Fruit fly (Drosophila melanogaster) whole organism, embryonic: ENCODE data around the gene CG32236.
A peak's percentile ranks its signal among the peaks of the same experiment; 100 is the strongest.

Source experiments
- Atf3 ChIP-seq: fragments of 200-800 bp; sonication (Bioruptor generic); optimal IDR thresholded peaks from 3 replicates; lab custom pipeline; 2016; ENCODE audit warnings: missing biosample characterization, missing genetic modification characterization
- CG14667 ChIP-seq: fragments of 200-800 bp; sonication (Bioruptor generic); IDR thresholded peaks from 2 replicates; pipeline ENCODE4 v1.3.6; 2022; ENCODE audit warnings: missing biosample characterization, missing genetic modification characterization
- CG15269 ChIP-seq: fragments of 200-800 bp; sonication (Bioruptor generic); optimal IDR thresholded peaks from 2 replicates; lab custom pipeline; 2018; ENCODE audit warnings: missing biosample characterization, mild to moderate bottlenecking, missing genetic modification characterization, moderate library complexity
- CG1647 ChIP-seq: fragments of 200-800 bp; sonication (Bioruptor generic); optimal IDR thresholded peaks from 3 replicates; lab custom pipeline; 2016; ENCODE audit warnings: missing biosample characterization, missing genetic modification characterization
- CG17829 ChIP-seq: fragments of 200-800 bp; optimal IDR thresholded peaks from 2 replicates; lab custom pipeline; 2019; ENCODE audit warnings: missing biosample characterization, mild to moderate bottlenecking, missing genetic modification characterization, moderate library complexity
- CG18619 ChIP-seq: fragments of 200-800 bp; sonication (Bioruptor generic); optimal IDR thresholded peaks from 3 replicates; lab custom pipeline; 2017; ENCODE audit warnings: missing biosample characterization, mild to moderate bottlenecking, missing genetic modification characterization
- CG3163 ChIP-seq: fragments of 200-800 bp; sonication (Bioruptor generic); optimal IDR thresholded peaks from 3 replicates; lab custom pipeline; 2016; ENCODE audit warnings: missing biosample characterization, missing genetic modification characterization
- CG4424 ChIP-seq: fragments of 200-800 bp; sonication (Bioruptor generic); optimal IDR thresholded peaks from 3 replicates; lab custom pipeline; 2016; ENCODE audit warnings: missing biosample characterization, missing genetic modification characterization
- CG4854 ChIP-seq: fragments of 200-800 bp; sonication (Bioruptor generic); optimal IDR thresholded peaks from 2 replicates; lab custom pipeline; 2016; ENCODE audit warnings: missing biosample characterization, missing genetic modification characterization, inconsistent platforms
- CG5953 ChIP-seq: fragments of 200-800 bp; sonication (Bioruptor generic); IDR thresholded peaks from 2 replicates; pipeline ENCODE4 v1.3.6; 2022; ENCODE audit warnings: missing biosample characterization, missing genetic modification characterization
- CG6175 ChIP-seq: fragments of 200-800 bp; sonication (Bioruptor generic); IDR thresholded peaks from 3 replicates; pipeline ENCODE4 v1.3.6; 2022; ENCODE audit warnings: missing biosample characterization, missing genetic modification characterization
- CG7357 ChIP-seq: fragments of 200-800 bp; sonication (Bioruptor generic); IDR thresholded peaks from 3 replicates; pipeline ENCODE4 v1.3.6; 2022; ENCODE audit warnings: missing biosample characterization, missing genetic modification characterization
- CG8290 ChIP-seq, 3 experiments: fragments of 200-800 bp; sonication (Bioruptor generic); optimal IDR thresholded peaks; 2 replicates each; lab custom pipeline; 2016 to 2019; ENCODE audit warnings: missing biosample characterization in 3 of 3, missing genetic modification characterization in 3 of 3, mild to moderate bottlenecking in 2 of 3, moderate library complexity in 1 of 3
- CG9609 ChIP-seq: fragments of 200-800 bp; sonication (Bioruptor generic); optimal IDR thresholded peaks from 3 replicates; lab custom pipeline; 2016; ENCODE audit warnings: missing biosample characterization, missing genetic modification characterization
- CHES-1-like ChIP-seq: fragments of 200-800 bp; sonication (Bioruptor generic); optimal IDR thresholded peaks from 2 replicates; lab custom pipeline; 2016; ENCODE audit warnings: missing biosample characterization, missing genetic modification characterization
- D ChIP-seq, 2 experiments: fragments of 200-800 bp in 1 of 2; fragments of >200 bp in 1 of 2; sonication (Bioruptor generic) in 1 of 2; optimal IDR thresholded peaks; 2 replicates in 1 of 2; 3 replicates in 1 of 2; lab custom pipeline; 2017; ENCODE audit warnings: mild to moderate bottlenecking in 1 of 2, missing biosample characterization in 1 of 2, missing genetic modification characterization in 1 of 2, missing genetic modification reagents in 1 of 2
- Dbx ChIP-seq: fragments of 200-800 bp; sonication (Bioruptor generic); IDR thresholded peaks from 3 replicates; pipeline ENCODE4 v1.3.6; 2022; ENCODE audit warnings: missing biosample characterization, missing genetic modification characterization
- Doc2 ChIP-seq: fragments of 200-800 bp; sonication (Bioruptor generic); IDR thresholded peaks from 2 replicates; pipeline ENCODE4 v1.3.6; 2022; ENCODE audit warnings: missing biosample characterization, missing genetic modification characterization
- Doc3 ChIP-seq: fragments of 200-800 bp; sonication (Bioruptor generic); IDR thresholded peaks from 3 replicates; pipeline ENCODE4 v1.3.6; 2022; ENCODE audit warnings: missing biosample characterization, missing genetic modification characterization; ENCODE audit not compliant: partially characterized antibody
- Dref ChIP-seq: fragments of 200-800 bp; sonication (Bioruptor generic); IDR thresholded peaks from 2 replicates; pipeline ENCODE4 v1.3.6; 2022; ENCODE audit warnings: missing biosample characterization, missing genetic modification characterization
- E2f2 ChIP-seq: fragments of 200-800 bp; sonication (Bioruptor generic); IDR thresholded peaks from 2 replicates; pipeline ENCODE4 v1.3.6; 2022; ENCODE audit warnings: missing biosample characterization, missing genetic modification characterization
- HHEX ChIP-seq: fragments of 200-800 bp; sonication (Bioruptor generic); optimal IDR thresholded peaks from 3 replicates; lab custom pipeline; 2017; ENCODE audit warnings: missing biosample characterization, mild to moderate bottlenecking, missing genetic modification characterization, missing genetic modification reagents
- HLH4C ChIP-seq: fragments of 200-800 bp; sonication (Bioruptor generic); IDR thresholded peaks from 3 replicates; pipeline ENCODE4 v1.3.6; 2022; ENCODE audit warnings: missing biosample characterization, missing genetic modification characterization; ENCODE audit not compliant: partially characterized antibody
- HLH54F ChIP-seq: fragments of 200-800 bp; sonication (Bioruptor generic); optimal IDR thresholded peaks from 3 replicates; lab custom pipeline; 2016; ENCODE audit warnings: missing biosample characterization, missing genetic modification characterization
- Hr39 ChIP-seq: fragments of >200 bp; optimal IDR thresholded peaks from 2 replicates; lab custom pipeline; 2017
- Hr51 ChIP-seq, 2 experiments: fragments of 200-800 bp; sonication (Bioruptor generic); optimal IDR thresholded peaks; 2 replicates in 1 of 2; 3 replicates in 1 of 2; lab custom pipeline; 2016 to 2018; ENCODE audit warnings: missing biosample characterization in 2 of 2, missing genetic modification characterization in 2 of 2, mild to moderate bottlenecking in 1 of 2, moderate library complexity in 1 of 2
- Hr78 ChIP-seq, 2 experiments: fragments of 200-800 bp in 1 of 2; fragments of >200 bp in 1 of 2; sonication (Bioruptor generic) in 1 of 2; optimal IDR thresholded peaks; 2 replicates each; lab custom pipeline; 2017 to 2019; ENCODE audit warnings: missing biosample characterization in 2 of 2, missing genetic modification characterization in 2 of 2, mild to moderate bottlenecking in 1 of 2, moderate library complexity in 1 of 2
- MESR4 ChIP-seq: fragments of 200-800 bp; sonication (Bioruptor generic); optimal IDR thresholded peaks from 2 replicates; lab custom pipeline; 2018; ENCODE audit warnings: missing biosample characterization, mild to moderate bottlenecking, missing genetic modification characterization, moderate library complexity
- Med ChIP-seq: fragments of 200-800 bp; sonication (Bioruptor generic); peaks from one replicate; lab custom pipeline; 2016; ENCODE audit warnings: missing biosample characterization, missing genetic modification characterization, mild to moderate bottlenecking, inconsistent platforms, moderate library complexity
- Pdp1 ChIP-seq, 2 experiments: fragments of 200-800 bp; sonication (Bioruptor generic); optimal IDR thresholded peaks; 3 replicates each; lab custom pipeline; 2016; ENCODE audit warnings: missing biosample characterization in 2 of 2, missing genetic modification characterization in 2 of 2, mild to moderate bottlenecking in 1 of 2, moderate library complexity in 1 of 2
- amos ChIP-seq: fragments of 200-800 bp; sonication (Bioruptor generic); IDR thresholded peaks from 2 replicates; pipeline ENCODE4 v1.3.6; 2022; ENCODE audit warnings: missing biosample characterization, missing genetic modification characterization; ENCODE audit not compliant: partially characterized antibody
- cas ChIP-seq: fragments of 200-800 bp; sonication (Bioruptor generic); IDR thresholded peaks from 2 replicates; pipeline ENCODE4 v1.3.6; 2022; ENCODE audit warnings: missing biosample characterization, missing genetic modification characterization
- cg ChIP-seq: fragments of 200-800 bp; sonication (Bioruptor generic); optimal IDR thresholded peaks from 3 replicates; lab custom pipeline; 2019; ENCODE audit warnings: missing biosample characterization, mild to moderate bottlenecking, missing genetic modification characterization, moderate library complexity
- chinmo ChIP-seq: fragments of 200-800 bp; sonication (Bioruptor generic); IDR thresholded peaks from 4 replicates; pipeline ENCODE4 v1.3.6; 2022; ENCODE audit warnings: missing biosample characterization, missing genetic modification characterization; ENCODE audit not compliant: partially characterized antibody
- crol ChIP-seq: fragments of 200-800 bp; sonication (Bioruptor generic); IDR thresholded peaks from 2 replicates; pipeline ENCODE4 v1.3.6; 2022; ENCODE audit warnings: missing biosample characterization, missing genetic modification characterization
- dati ChIP-seq: fragments of 200-800 bp; sonication (Bioruptor generic); IDR thresholded peaks from 2 replicates; pipeline ENCODE4 v1.3.6; 2022; ENCODE audit warnings: missing biosample characterization, missing genetic modification characterization
- dmrt11E ChIP-seq: fragments of 200-800 bp; sonication (Bioruptor generic); optimal IDR thresholded peaks from 3 replicates; lab custom pipeline; 2018; ENCODE audit warnings: missing biosample characterization, mild to moderate bottlenecking, missing genetic modification characterization, moderate library complexity
- gce ChIP-seq: fragments of 200-800 bp; sonication (Bioruptor generic); IDR thresholded peaks from 3 replicates; pipeline ENCODE4 v1.3.6; 2022; ENCODE audit warnings: missing biosample characterization, missing genetic modification characterization
- oc ChIP-seq: fragments of 200-800 bp; sonication (Bioruptor generic); optimal IDR thresholded peaks from 2 replicates; lab custom pipeline; 2018; ENCODE audit warnings: missing biosample characterization, mild to moderate bottlenecking, missing genetic modification characterization, moderate library complexity
- odd ChIP-seq: fragments of 200-800 bp; sonication (Bioruptor generic); optimal IDR thresholded peaks from 2 replicates; lab custom pipeline; 2017; ENCODE audit warnings: missing biosample characterization, mild to moderate bottlenecking, missing genetic modification characterization
- otp ChIP-seq: fragments of 200-800 bp; sonication (Bioruptor generic); IDR thresholded peaks from 3 replicates; pipeline ENCODE4, ENCODE4 v1.3.6; 2022; ENCODE audit warnings: missing biosample characterization, missing genetic modification characterization
- pb ChIP-seq: fragments of 200-800 bp; sonication (Bioruptor generic); optimal IDR thresholded peaks from 3 replicates; lab custom pipeline; 2016; ENCODE audit warnings: missing biosample characterization, missing genetic modification characterization
- pfk ChIP-seq: fragments of 200-800 bp; sonication (Bioruptor generic); optimal IDR thresholded peaks from 2 replicates; lab custom pipeline; 2018; ENCODE audit warnings: missing biosample characterization, mild to moderate bottlenecking, missing genetic modification characterization, moderate library complexity
- psq ChIP-seq: fragments of 200-800 bp; sonication (Bioruptor generic); optimal IDR thresholded peaks from 2 replicates; lab custom pipeline; 2017; ENCODE audit warnings: missing biosample characterization, missing genetic modification characterization
- schlank ChIP-seq: fragments of 200-800 bp; sonication (Bioruptor generic); optimal IDR thresholded peaks from 2 replicates; lab custom pipeline; 2018; ENCODE audit warnings: missing biosample characterization, mild to moderate bottlenecking, missing genetic modification characterization
- sens ChIP-seq: fragments of 200-800 bp; sonication (Bioruptor generic); peaks from one replicate; lab custom pipeline; 2016; ENCODE audit warnings: missing biosample characterization, missing genetic modification characterization
- sim ChIP-seq: fragments of 200-800 bp; sonication (Bioruptor generic); IDR thresholded peaks from 2 replicates; pipeline ENCODE4 v1.3.6; 2022; ENCODE audit warnings: missing biosample characterization, missing genetic modification characterization
- toy ChIP-seq: fragments of 200-800 bp; sonication (Bioruptor generic); IDR thresholded peaks from 2 replicates; pipeline ENCODE4 v1.3.6; 2022; ENCODE audit warnings: missing biosample characterization, missing genetic modification characterization
- yki ChIP-seq: fragments of >200 bp; optimal IDR thresholded peaks from 3 replicates; lab custom pipeline; 2018

CG32236 gene

dm6 chr3L:4623870-4624269, 43.3 kb downstream of the CG32236 start (continued):
- TF ChIP-seq toy (GFP tag; lab: Robert Waterston, UW) (no peak), Med (GFP tag; lab: Kevin White, UChicago) (peak; percentile 58), CG15269 (peak; percentile 19), CG6175 (GFP tag; lab: Robert Waterston, UW) (no peak)

- TF ChIP-seq dati (GFP tag; lab: Robert Waterston, UW) (no peak), CG4854 (no peak), CG8290 (GFP tag; optimal IDR thresholded peaks at IDR 0.05; lab: Kevin White, UChicago) (no peak), CG8290 (tag; optimal IDR thresholded peaks at IDR 0.05; lab: Kevin White, UChicago) (no peak), otp (GFP tag; lab: Robert Waterston, UW) (no peak), CG7357 (no peak), pfk (GFP tag; lab: Kevin White, UChicago) (no peak), sim (GFP tag; lab: Robert Waterston, UW) (no peak), HLH54F (GFP tag; lab: Kevin White, UChicago) (no peak), Dref (0 out of 2 replicates have a peak, but pooled peaks have one; percentile 19), D (optimal IDR thresholded peaks at IDR 0.05; lab: Kevin White, UChicago) (peak; percentile 44), D (GFP tag; optimal IDR thresholded peaks at IDR 0.05; lab: Kevin White, UChicago) (peak; percentile 6), CG18619 (no peak), CG5953 (no peak), CHES-1-like (GFP tag; lab: Kevin White, UChicago) (no peak), cg (GFP tag; lab: Kevin White, UChicago) (peak; percentile 55), amos (GFP tag; lab: Robert Waterston, UW) (no peak), CG14667 (no peak), psq (GFP tag; lab: Kevin White, UChicago) (peak; percentile 41), pb (no peak), CG9609 (GFP tag; lab: Kevin White, UChicago) (no peak), oc (tag; lab: Kevin White, UChicago) (no peak), gce (GFP tag; lab: Robert Waterston, UW) (no peak), Hr39 (lab: Kevin White, UChicago) (no peak), Hr51 (GFP tag; optimal IDR thresholded peaks at IDR 0.05; lab: Kevin White, UChicago) (no peak), HLH4C (GFP tag; lab: Robert Waterston, UW) (0 out of 3 replicates have a peak, but pooled peaks have one; percentile 17), Dbx (GFP tag; lab: Robert Waterston, UW) (no peak), Atf3 (GFP tag; lab: Kevin White, UChicago) (no peak), crol (peak; percentile 65), Doc3 (GFP tag; lab: Robert Waterston, UW) (no peak), HHEX (GFP tag; lab: Kevin White, UChicago) (no peak), odd (no peak), cas (GFP tag; lab: Robert Waterston, UW) (no peak), Hr78 (GFP tag; optimal IDR thresholded peaks at IDR 0.05; lab: Kevin White, UChicago) (no peak), sens (GFP tag; lab: Kevin White, UChicago) (peak; percentile 57), CG4424 (GFP tag; lab: Kevin White, UChicago) (no peak), E2f2 (no peak), Doc2 (GFP tag; lab: Robert Waterston, UW) (no peak), dmrt11E (tag; lab: Kevin White, UChicago) (no peak), Pdp1 (GFP tag; optimal IDR thresholded peaks at IDR 0.05; lab: Kevin White, UChicago) (no peak), yki (lab: Kevin White, UChicago) (no peak), CG3163 (GFP tag; lab: Kevin White, UChicago) (no peak), CG1647 (GFP tag; lab: Kevin White, UChicago) (no peak), MESR4 (GFP tag; lab: Kevin White, UChicago) (no peak), chinmo (GFP tag; lab: Robert Waterston, UW) (no peak), schlank (tag; lab: Kevin White, UChicago) (no peak), CG17829 (tag; lab: Kevin White, UChicago) (no peak)
These were observed 44.1 kb downstream of the CG32236 start for dm6 chr3L:4623035-4623580.
